Worm (Caenorhabditis elegans): ENCODE results near the gene slc-17.8.
"Not testable (repeated sequence)": the region's sequence is repeated elsewhere in the genome, so short reads cannot be mapped to it uniquely, and the experiment has no call there.

The slc-17.8 gene

DNA sequence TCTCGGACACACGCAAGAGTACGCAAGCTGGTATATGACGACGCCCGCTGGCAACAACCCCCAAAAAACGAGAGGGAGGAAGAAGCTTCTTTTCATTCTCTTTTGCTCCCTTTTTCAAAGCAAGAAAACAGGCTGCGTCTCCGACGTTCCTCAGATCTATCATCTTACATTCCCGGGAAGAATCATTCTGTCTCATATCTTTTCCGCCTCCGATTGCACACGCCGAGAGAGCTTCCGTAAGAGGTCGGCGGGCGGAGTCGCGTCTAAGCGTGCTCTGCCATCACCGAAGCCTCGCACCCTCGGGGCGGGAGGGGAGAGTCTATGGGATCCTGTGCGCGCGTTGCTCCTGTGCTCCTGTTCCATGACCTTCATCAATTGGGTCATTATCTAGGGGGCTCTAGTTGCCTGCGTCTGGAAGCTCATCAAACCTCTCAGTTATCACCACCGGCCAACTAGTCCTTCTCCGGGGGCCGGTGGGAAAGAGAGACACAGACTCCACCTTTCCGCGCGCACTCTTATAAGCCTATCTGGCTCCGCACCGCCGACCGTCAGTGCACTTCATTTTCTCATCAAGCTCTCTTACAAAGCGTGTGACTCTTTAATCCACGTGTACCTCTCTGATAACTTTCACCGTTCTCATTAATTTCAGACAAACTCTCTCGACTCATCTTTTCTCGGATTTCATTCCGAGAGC, at the start of gene slc-17.8, which contains the start of gene asns-1:
slc-17.8 (minus strand) TSS at position 51 of the 694 bp plus-strand sequence.
asns-1 (plus strand) TSS at position 644 of the 694 bp plus-strand sequence.
- TF ChIP-seq unc-62 (GFP tag; optimal IDR thresholded peaks at IDR 0.05) = no peak

DNA sequence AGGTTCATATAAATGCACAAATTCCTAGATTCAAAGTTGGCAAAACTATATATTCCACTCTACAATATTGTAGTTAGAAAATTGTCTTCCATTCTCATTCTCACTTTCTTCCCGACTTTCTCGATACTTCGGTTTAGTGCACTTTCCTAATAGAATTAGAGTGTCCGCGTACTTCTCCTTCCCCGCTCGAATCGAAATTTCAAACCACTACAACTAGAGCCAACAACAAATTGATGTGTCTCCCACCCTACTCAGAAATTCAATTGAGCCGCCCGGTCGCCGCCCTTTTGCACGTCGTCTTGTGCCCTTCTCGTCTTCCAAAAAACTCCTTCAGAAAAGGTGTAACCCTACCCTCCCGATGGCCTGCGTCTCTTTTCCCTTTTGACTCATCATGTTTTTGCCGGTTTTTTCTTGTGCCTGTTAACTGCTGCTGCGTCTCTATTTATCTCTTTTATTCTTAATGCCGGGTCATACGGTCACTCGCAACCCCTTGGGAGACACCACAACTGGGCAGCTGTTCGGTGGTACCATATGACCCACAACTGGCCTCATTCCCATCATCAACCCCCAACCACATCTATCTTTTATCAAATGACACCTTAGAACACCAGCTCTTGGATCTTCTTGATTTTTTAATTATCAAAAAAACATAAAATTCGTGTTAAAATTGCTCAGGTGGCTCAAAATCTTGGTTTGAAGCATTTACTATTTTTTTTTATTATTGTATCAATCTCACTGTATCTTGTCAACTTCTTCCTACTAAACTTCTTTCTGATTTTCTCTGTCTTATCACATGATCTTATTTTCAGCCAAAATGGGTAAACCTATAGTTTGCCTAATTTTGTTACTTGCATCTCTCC, 49.0 kb upstream of the slc-17.8 start, which contains the start of gene tag-196:
tag-196 (plus strand) TSS at position 810 of the 860 bp plus-strand sequence.
- TF ChIP-seq unc-62 (GFP tag; optimal IDR thresholded peaks at IDR 0.05) = no peak

DNA sequence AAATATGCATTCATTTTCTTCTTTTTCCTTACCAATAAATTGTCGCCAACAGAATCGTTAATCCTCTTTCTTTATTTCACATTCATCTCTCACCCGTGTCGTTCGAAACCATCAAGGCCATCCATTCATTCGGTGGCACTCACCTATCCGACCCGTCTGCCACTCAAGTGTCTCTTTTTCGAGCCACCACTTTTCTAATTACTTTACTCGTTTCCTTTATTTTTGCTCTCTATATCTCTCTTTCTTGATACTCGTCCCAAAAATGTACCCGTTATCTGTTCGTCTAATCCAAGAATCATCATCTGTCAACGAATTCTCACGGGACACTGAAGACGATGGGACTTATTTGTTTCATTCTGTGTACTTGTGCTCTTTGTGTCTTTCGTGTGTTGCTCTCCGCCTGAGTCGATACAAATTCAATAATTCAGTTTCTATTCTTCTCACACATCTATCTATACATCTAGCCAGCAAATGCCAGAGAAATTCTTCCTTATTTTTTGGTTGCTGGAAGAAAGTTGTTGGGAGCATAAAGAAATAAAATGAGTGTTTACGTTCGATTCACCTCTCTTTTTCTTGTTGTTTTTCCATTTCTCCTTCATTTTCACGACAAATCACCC, 47.4 kb upstream of the slc-17.8 start:
- TF ChIP-seq unc-62 (GFP tag; optimal IDR thresholded peaks at IDR 0.05) = no peak

DNA sequence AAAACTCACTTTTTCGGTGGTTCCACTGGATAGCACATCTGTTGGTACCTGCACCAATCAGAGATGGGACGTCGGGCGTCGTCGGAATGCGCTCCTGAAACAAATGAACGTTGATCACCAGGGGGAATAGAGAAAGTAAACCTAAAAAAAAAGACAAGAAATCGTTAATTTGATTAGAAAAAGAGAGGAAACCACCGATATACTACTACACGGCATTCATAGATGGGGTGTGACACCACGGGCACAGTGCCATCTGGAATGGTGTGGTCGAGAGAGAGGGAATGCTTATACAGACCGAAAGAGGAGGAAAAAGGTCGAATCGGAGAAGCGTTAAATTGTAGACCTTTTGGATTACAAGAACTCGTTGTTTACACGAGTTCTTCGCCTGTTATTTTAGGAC, 42.7 kb upstream of the slc-17.8 start, which contains the start of gene C10B5.3:
C10B5.3 (minus strand) TSS at position 101 of the 400 bp plus-strand sequence.
- no peak for TF ChIP-seq unc-62 (GFP tag; optimal IDR thresholded peaks at IDR 0.05)

DNA sequence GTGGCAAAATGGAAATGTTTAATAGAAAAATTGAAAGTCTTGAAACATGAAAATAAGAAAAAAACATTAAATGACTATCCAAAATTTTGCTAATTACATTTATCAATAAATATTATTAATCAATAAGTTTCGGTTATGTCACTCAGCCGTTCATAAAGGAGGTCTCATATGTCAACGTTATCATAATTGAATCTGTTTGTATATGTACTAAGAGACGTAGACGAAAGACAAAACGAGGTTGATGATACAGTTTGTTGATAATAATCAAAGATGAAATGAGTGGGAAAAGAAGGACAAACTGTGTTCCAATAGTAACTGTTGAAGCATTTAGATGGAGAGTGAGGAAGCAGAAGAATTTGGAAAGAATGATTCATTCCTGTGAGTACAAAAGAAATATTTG, 41.5 kb upstream of the slc-17.8 start:
- TF ChIP-seq unc-62 (GFP tag; optimal IDR thresholded peaks at IDR 0.05) = no peak

DNA sequence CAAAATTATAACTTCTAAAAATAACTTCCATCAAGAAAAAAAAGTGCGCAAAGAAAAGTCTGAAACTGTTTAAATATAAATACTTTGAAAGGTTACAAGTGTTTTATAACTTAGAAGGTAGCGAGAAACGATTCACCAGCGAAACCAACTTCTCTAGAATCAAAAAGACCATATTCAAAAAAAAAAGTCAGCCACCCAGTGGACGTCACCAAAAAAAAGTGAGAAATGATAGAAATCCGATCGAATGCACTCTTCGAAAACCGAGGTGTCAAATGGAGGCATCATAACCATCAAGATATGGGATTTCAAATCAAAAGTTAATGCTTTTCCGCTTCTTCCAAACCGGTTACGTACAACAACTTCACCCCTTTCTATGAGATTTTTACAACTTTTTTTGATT, 41.1 kb upstream of the slc-17.8 start:
- TF ChIP-seq unc-62 (GFP tag; optimal IDR thresholded peaks at IDR 0.05) = no peak

DNA sequence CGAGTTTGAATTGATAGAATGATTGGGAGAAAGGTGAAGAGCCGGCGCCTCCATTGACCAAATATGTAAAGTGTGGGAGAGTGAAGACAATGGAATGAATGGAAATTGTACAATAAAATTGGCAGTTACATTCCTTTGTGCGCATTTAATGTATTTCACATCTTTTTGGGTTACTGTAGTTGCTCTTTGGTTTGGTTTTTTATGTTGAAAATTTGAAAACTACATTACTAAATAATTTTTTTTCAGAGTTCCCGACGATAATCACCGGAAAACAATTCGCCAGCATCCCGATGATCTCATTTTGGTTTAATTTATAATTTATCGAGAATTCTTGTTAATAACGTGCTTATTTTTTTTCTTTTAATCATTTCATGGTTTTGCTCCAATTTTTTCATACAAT, 35.6 kb upstream of the slc-17.8 start, which contains the start of gene C10B5.1:
C10B5.1 (plus strand) TSS at position 301 of the 400 bp plus-strand sequence.
- no peak for TF ChIP-seq unc-62 (GFP tag; optimal IDR thresholded peaks at IDR 0.05)

DNA sequence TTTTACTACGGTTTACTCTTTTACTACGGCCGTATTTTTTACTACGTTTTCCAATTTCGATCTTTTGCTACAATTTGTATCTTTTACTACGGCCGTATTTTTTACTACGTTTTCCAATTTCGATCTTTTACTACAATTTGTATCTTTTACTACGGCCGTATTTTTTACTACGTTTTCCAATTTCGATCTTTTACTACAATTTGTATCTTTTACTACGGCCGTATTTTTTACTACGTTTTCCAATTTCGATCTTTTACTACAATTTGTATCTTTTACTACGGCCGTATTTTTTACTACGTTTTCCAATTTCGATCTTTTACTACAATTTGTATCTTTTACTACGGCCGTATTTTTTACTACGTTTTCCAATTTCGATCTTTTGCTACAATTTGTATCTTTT, 29.4 kb upstream of the slc-17.8 start, which contains the start of gene F25G6.1:
F25G6.1 (plus strand) TSS at position 301 of the 400 bp plus-strand sequence.
- TF ChIP-seq unc-62 (GFP tag; optimal IDR thresholded peaks at IDR 0.05) = not testable (repeated sequence)

DNA sequence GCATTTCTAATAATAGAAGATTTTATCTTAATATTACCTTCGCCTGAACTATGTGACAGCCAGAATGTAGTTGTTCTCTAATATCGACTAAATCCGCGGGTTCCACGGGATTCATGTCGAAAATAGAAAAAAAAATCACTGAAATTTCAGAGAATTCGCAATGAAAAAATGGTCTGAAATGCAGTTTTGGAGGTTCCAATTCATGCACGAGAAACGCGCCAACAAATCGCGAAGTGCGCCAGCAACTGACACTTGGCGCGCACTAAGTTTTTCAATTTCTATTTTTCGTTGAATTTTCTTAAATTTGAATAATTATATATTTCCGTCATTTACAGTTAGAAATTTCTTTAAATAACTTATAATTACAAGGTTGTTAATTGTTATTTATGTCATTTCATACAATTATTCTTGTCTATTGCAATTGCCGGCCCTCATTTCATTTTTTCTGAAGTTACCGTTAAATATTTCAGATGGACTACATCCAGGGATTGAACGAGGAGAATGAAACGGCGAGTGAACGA, 24.5 kb upstream of the slc-17.8 start, which contains the start of the genes F25G6.9 and symk-1:
F25G6.9 (minus strand) TSS at position 160 of the 521 bp plus-strand sequence.
symk-1 (plus strand) TSS at position 471 of the 521 bp plus-strand sequence.
- no peak for TF ChIP-seq unc-62 (GFP tag; optimal IDR thresholded peaks at IDR 0.05)

DNA sequence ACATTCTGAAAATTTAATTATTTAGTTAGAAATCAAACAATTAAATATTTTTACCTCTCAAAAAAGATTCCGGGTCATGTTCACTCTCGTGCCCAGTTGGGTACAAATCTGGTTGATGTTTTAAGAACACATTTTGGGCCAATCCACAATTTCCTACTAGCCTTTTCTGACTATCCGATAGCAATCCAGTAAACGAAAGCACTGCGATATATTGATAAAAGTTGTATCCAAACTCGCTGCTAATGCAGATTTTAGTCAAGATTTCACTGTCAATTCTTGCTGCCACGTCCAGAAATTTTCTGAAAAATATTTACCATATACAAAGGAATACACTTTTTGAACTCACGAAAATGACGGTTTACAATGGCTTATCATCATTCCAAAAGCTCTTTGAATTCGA, 23.8 kb upstream of the slc-17.8 start:
- TF ChIP-seq unc-62 (GFP tag; optimal IDR thresholded peaks at IDR 0.05) = no peak

DNA sequence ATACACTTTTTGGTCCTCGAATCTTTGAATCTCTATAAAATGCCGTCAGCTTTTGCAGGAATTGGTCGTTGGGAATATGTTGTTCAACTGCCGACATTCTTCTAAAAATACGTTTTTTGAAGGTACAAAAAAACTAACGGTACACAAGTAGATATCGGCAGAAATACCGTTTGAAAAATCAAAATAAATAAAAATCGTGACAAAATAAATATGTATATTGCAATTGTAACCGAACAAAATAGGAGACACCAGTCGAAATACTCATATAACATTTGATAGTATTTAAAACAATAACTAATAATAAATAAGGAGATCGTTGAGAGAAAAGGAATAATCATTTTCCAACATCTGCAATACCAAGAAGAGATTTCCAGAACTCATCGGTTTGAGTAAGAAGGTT, 19.7 kb upstream of the slc-17.8 start, which contains the start of gene F25G6.8:
F25G6.8 (minus strand) TSS at position 101 of the 400 bp plus-strand sequence.
- no peak for TF ChIP-seq unc-62 (GFP tag; optimal IDR thresholded peaks at IDR 0.05)

DNA sequence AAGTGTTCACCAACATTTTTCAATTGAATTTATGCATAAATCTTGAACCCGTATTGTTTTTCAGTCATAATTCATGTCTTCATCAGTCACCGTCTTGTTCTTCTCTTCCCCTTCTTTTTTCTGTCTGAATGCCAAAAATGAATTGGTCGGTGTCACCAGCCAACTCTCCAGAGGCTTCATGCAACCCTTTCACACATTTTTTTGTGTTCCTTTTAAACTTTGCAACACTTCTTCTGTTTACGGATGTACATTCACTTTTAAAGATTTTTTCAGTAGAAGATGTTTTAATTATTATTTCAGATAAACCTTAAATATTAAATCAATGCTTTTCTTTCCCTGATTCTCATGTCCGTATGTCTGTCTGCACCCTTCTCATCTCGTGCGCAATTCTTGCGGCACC, 15.5 kb upstream of the slc-17.8 start, which contains the start of gene acr-16:
acr-16 (plus strand) TSS at position 301 of the 400 bp plus-strand sequence.
- no peak for TF ChIP-seq unc-62 (GFP tag; optimal IDR thresholded peaks at IDR 0.05)

DNA sequence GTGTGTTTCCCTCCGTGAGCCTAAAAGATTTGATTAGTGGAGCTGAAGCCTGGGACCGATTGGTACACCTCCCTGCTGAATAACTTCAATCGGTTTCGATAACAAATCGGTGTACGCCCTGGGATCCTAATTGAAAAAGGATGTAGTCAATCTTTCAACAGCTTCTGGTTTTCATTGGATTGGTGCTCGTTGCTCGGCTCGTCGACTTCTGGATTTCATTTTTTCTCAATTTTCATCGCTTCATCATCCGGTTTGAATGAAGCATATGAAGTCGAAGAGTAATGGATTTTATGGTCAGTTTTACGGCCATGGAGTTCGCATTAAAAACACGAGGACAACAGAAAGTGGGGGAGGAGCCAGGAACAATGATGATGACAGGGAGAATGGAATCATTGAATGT, 10.6 kb upstream of the slc-17.8 start:
- TF ChIP-seq unc-62 (GFP tag; optimal IDR thresholded peaks at IDR 0.05) = no peak

DNA sequence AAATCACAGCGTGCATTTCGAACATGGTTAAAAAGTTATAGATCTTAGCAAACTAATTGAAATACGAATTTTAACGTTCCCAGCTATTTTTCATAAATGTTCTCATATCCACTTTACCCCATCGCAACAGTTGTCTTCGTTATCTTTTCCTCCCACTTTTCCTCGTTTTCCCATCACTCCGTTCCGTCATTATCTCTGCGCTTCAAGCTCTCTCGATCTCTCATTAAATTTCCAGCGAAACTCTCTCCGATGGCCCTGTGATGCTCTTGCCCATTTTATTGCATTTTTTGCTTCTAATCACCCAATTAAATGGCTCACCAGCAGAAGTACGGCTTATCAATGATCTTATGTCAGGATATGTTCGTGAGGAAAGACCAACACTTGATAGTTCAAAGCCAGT, 7.1 kb upstream of the slc-17.8 start, which contains the start of gene acr-15:
acr-15 (plus strand) TSS at position 236 of the 400 bp plus-strand sequence.
- TF ChIP-seq unc-62 (GFP tag; optimal IDR thresholded peaks at IDR 0.05) = no peak

DNA sequence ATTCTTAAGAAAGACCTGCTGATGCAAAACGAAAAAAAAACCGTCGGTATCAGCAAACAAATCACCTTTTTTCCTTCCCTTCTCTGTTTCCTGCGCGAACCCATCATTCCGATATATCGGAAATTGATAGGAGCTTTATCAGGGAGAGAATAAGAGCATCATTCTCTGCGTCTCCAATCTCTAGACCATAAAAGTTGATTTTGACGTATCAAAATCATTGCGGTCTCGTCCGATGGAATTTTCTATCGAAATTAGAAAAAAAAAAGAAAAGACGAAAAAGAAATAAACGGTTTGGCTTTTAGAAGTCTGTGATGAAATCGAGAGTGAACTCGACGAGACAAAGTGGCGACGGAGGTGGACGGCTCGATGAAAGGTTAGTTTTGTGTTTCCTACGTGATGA, 3.6 kb upstream of the slc-17.8 start, which contains the start of gene stdh-4:
stdh-4 (plus strand) TSS at position 301 of the 400 bp plus-strand sequence.
- TF ChIP-seq unc-62 (GFP tag; optimal IDR thresholded peaks at IDR 0.05) = no peak

All from whole organism, dauer.